Fruit fly (Drosophila melanogaster): Measurements from ENCODE around the gene dj.

dj gene

DNA sequence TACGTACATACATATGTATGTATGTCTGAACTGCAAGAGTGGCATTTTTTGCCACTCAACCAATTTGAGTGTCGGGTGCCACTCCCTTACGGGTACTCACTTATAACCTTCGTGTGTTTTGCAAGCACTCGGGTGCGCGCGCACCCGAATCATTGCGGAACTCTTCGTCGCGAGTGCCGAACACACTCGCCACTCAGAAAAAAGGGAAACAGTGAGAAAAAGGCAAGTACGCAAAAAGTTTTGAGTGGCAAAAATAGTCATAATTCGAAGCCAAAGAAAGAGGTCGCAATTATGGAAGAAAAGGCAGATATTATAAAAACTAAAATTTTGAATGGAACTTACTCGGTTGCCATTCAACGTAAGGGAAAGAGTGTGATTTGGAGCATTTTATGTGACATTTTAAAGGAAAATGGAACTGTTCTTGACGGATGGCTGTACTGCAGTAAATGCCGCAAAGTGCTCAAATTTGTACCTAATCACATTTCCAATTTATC is 31.3 kb downstream of the dj start (continued):
- TF ChIP-seq Hr78 (GFP tag; optimal IDR thresholded peaks at IDR 0.05) (no peak), Vsx2 (GFP tag; optimal IDR thresholded peaks at IDR 0.05; ENCODE audit: partially characterized antibody) (no peak), foxo (GFP tag; optimal IDR thresholded peaks at IDR 0.05) (peak in 1 of 2 experiments; percentile 20), dsf (GFP tag; optimal IDR thresholded peaks at IDR 0.05; ENCODE audit: borderline replicate concordance) (no peak)

DNA sequence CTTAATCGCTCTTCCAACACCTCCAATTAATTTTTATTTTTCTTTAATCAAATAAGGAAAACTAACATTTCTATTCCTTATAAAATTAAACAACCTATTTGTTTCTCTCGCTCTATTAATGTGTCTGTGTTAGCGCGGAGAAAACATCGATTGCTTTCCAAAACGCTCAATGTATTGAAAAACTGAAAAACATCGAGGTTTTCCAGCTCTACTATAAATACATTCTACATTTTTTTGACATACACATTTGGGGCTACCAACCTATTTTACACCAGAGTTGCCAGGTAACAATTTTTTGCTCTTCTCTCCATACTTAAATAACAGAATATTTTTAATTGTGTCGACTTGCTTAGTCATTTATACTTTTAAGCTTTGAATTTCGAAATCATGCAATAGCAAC is 32.8 kb downstream of the dj start:
- TF ChIP-seq Abd-B (GFP tag; optimal IDR thresholded peaks at IDR 0.05) (no peak), sage (GFP tag; optimal IDR thresholded peaks at IDR 0.05) (no peak), Hr83 (GFP tag; optimal IDR thresholded peaks at IDR 0.05; ENCODE audit: poor library complexity, severe bottlenecking) (no peak)

DNA sequence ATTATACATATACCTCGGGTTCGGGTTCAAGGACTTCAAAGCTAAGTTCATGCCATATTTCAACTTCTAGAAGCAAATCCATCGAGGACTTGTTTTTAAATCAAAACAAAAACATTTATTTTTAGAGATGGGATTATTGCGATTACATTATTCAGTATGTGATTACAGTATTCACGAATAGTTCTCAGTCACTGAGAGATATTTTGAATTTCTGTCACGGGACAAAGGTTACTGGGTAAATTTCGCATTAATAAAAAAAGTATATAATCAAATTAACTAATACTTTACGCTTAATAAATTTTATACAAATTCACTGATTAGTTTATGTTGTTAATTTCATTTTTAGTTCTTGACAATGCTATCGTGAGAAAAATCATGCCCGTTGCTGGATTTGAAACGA is 34.5 kb downstream of the dj start:
- TF ChIP-seq Dfd (GFP tag; optimal IDR thresholded peaks at IDR 0.05) = no peak
- no peak for TF ChIP-seq Vsx2 (GFP tag; optimal IDR thresholded peaks at IDR 0.05; ENCODE audit: partially characterized antibody)
- TF ChIP-seq woc (GFP tag; optimal IDR thresholded peaks at IDR 0.05) = peak; percentile 10
- no peak for TF ChIP-seq CrebA (GFP tag; optimal IDR thresholded peaks at IDR 0.05; ENCODE audit: borderline replicate concordance)
- no peak for TF ChIP-seq lola (GFP tag; optimal IDR thresholded peaks at IDR 0.05)
- no peak for TF ChIP-seq usp (GFP tag; optimal IDR thresholded peaks at IDR 0.05)
- TF ChIP-seq foxo (GFP tag; optimal IDR thresholded peaks at IDR 0.05) = peak in 1 of 2 experiments; percentile 18
- TF ChIP-seq pan (optimal IDR thresholded peaks at IDR 0.05) = no peak
- no peak for TF ChIP-seq h (GFP tag; optimal IDR thresholded peaks at IDR 0.05)
- TF ChIP-seq brk (GFP tag; optimal IDR thresholded peaks at IDR 0.05) = peak; percentile 8
- TF ChIP-seq HLH106 (tag; optimal IDR thresholded peaks at IDR 0.05) = peak; percentile 46
- no peak for TF ChIP-seq tai (GFP tag; optimal IDR thresholded peaks at IDR 0.05)
- no peak for TF ChIP-seq sv (GFP tag; optimal IDR thresholded peaks at IDR 0.05)
- TF ChIP-seq Hr78 (GFP tag; optimal IDR thresholded peaks at IDR 0.05) = no peak
- no peak for TF ChIP-seq dl (GFP tag; optimal IDR thresholded peaks at IDR 0.05; ENCODE audit: insufficient read depth in 1 of 2, partially characterized antibody in 2 of 2)
- no peak for TF ChIP-seq dsf (GFP tag; optimal IDR thresholded peaks at IDR 0.05; ENCODE audit: borderline replicate concordance)
- TF ChIP-seq Myc (optimal IDR thresholded peaks at IDR 0.05) = no peak
- TF ChIP-seq Hr83 (GFP tag; optimal IDR thresholded peaks at IDR 0.05; ENCODE audit: poor library complexity, severe bottlenecking) = peak; percentile 11
- TF ChIP-seq ey (GFP tag; optimal IDR thresholded peaks at IDR 0.05) = peak; percentile 9
- TF ChIP-seq dmrt93B (GFP tag; optimal IDR thresholded peaks at IDR 0.05) = no peak
- no peak for TF ChIP-seq Abd-B (GFP tag; optimal IDR thresholded peaks at IDR 0.05)

DNA sequence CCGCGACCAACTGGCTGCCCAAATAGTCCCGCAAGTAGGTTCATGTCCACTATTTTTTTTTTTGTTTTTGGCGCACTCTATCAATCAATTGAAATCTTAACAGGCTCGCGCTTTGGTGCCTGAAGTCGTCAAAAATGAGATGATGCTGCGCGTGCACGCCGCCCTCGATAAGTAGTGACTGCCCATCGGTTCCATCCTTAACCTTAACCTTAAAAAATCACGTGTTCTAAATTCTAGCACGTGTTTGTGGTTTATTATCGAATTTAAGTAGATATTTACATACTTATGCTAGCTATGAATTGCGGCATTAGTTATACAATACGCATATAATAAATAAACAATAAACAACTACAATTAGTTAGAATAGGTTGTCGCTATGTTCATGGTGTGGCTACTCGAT is 35.3 kb downstream of the dj start:
- TF ChIP-seq Myc (optimal IDR thresholded peaks at IDR 0.05) (peak; percentile 52), fru (GFP tag; optimal IDR thresholded peaks at IDR 0.05) (no peak)

DNA sequence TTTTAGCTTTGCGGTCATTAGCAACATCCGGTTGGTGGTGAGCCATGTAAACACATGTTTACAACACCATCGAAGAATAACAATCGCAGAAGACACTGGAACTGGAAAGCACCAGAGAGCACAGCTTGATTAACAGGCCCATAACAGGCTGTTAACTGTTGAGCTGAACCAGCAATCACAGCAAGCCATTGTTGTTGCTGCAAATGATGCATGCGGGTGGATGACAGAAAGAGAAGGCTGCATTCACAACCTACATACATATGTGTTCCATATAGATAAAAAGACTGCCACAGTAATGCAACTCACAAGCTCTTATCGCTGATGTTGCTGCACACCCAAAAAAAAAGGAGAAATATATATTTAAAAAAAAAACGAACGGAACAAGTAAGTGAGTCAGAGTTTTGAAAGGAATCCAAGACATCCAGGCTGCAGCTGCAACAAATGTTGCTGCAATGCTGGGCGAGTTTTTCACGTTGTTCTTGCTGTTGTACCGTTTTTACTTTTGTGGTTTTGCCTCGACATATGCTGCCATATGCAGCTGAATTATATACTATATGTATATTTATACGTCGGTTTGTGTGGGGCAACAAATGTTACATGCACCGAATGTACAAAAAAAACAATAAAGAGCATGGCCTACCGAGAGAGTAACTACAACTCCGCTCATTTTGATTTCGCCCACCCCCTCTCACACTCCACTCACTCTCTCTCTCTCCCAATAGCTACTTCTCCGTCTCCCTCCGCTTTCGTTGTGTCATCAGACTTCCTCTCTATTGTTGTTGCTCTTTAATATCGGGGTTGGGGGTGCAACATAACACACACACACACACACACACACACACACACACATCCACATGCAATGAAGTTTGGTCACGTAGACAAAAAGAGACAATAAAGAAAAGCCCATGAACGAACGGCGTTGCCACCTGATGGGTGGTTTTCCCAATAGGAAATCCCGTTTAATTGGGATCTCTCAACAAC is 44.0 kb downstream of the dj start:
- TF ChIP-seq CG9705 (GFP tag; optimal IDR thresholded peaks at IDR 0.05) (no peak), HLH106 (tag; optimal IDR thresholded peaks at IDR 0.05) (no peak), Sp1 (GFP tag; optimal IDR thresholded peaks at IDR 0.05) (no peak), CG32264 (GFP tag; optimal IDR thresholded peaks at IDR 0.05) (no peak), Vsx2 (GFP tag; optimal IDR thresholded peaks at IDR 0.05; ENCODE audit: partially characterized antibody) (peak; percentile 11), Myc (optimal IDR thresholded peaks at IDR 0.05) (no peak), brk (GFP tag; optimal IDR thresholded peaks at IDR 0.05) (no peak), woc (GFP tag; optimal IDR thresholded peaks at IDR 0.05) (peak; percentile 2), usp (GFP tag; optimal IDR thresholded peaks at IDR 0.05) (no peak), lola (GFP tag; optimal IDR thresholded peaks at IDR 0.05) (no peak), Dfd (GFP tag; optimal IDR thresholded peaks at IDR 0.05) (peak; percentile 23), dl (GFP tag; optimal IDR thresholded peaks at IDR 0.05; ENCODE audit: insufficient read depth in 1 of 2, partially characterized antibody in 2 of 2) (peak in 1 of 2 experiments; percentile 79), ey (GFP tag; optimal IDR thresholded peaks at IDR 0.05) (no peak), Mio (GFP tag; optimal IDR thresholded peaks at IDR 0.05) (no peak), sage (GFP tag; optimal IDR thresholded peaks at IDR 0.05) (peak; percentile 45), psq (GFP tag; optimal IDR thresholded peaks at IDR 0.05) (peak; percentile 23), sv (GFP tag; optimal IDR thresholded peaks at IDR 0.05) (no peak), jim (GFP tag; optimal IDR thresholded peaks at IDR 0.05) (no peak), dmrt93B (GFP tag; optimal IDR thresholded peaks at IDR 0.05) (no peak), GATAd (GFP tag; optimal IDR thresholded peaks at IDR 0.05) (no peak), Rel (GFP tag; optimal IDR thresholded peaks at IDR 0.05) (no peak), Rel (tag; optimal IDR thresholded peaks at IDR 0.05) (peak; percentile 0), Dif (GFP tag; optimal IDR thresholded peaks at IDR 0.05; ENCODE audit: partially characterized antibody) (peak; percentile 72)

Measured in whole organism, wandering third instar larva.